Fruit fly (Drosophila melanogaster) whole organism, embryonic: ENCODE data around the gene CG8300.

Source experiments
- Asciz ChIP-seq: fragments of 200-800 bp; sonication (Bioruptor generic); optimal IDR thresholded peaks from 2 replicates; lab custom pipeline; 2017; ENCODE audit warnings: missing biosample characterization, mild to moderate bottlenecking, missing genetic modification characterization, missing genetic modification reagents
- Awh ChIP-seq: fragments of 200-800 bp; sonication (Bioruptor generic); IDR thresholded peaks from 2 replicates; pipeline ENCODE4, ENCODE4 v1.3.6; 2022; ENCODE audit warnings: missing biosample characterization, missing genetic modification characterization
- B-H1 ChIP-seq: fragments of 200-800 bp; sonication (Bioruptor generic); IDR thresholded peaks from 3 replicates; pipeline ENCODE4 v1.3.6; 2022; ENCODE audit warnings: missing biosample characterization, missing genetic modification characterization
- Blimp-1 ChIP-seq: fragments of 200-800 bp; sonication (Bioruptor generic); optimal IDR thresholded peaks from 3 replicates; lab custom pipeline; 2018; ENCODE audit warnings: missing biosample characterization, missing genetic modification characterization, mild to moderate bottlenecking, moderate library complexity, missing genetic modification reagents
- CG11093 ChIP-seq: fragments of 200-800 bp; sonication (Bioruptor generic); IDR thresholded peaks from 3 replicates; pipeline ENCODE4 v1.3.6; 2022; ENCODE audit warnings: missing biosample characterization, missing genetic modification characterization
- CG11504 ChIP-seq: fragments of 200-800 bp; sonication (Bioruptor generic); optimal IDR thresholded peaks from 3 replicates; lab custom pipeline; 2019; ENCODE audit warnings: missing biosample characterization, mild to moderate bottlenecking, missing genetic modification characterization, moderate library complexity
- CG12071 ChIP-seq: fragments of 200-800 bp; sonication (Bioruptor generic); optimal IDR thresholded peaks from 3 replicates; lab custom pipeline; 2018; ENCODE audit warnings: missing biosample characterization, mild to moderate bottlenecking, missing genetic modification characterization
- CG13424 ChIP-seq: fragments of 200-800 bp; sonication (Bioruptor generic); optimal IDR thresholded peaks from 2 replicates; lab custom pipeline; 2019; ENCODE audit warnings: missing biosample characterization, mild to moderate bottlenecking, missing genetic modification characterization, moderate library complexity
- CG14710 ChIP-seq: fragments of 200-800 bp; sonication (Bioruptor generic); optimal IDR thresholded peaks from 3 replicates; lab custom pipeline; 2019; ENCODE audit warnings: missing biosample characterization, mild to moderate bottlenecking, missing genetic modification characterization, moderate library complexity
- CG15269 ChIP-seq: fragments of 200-800 bp; sonication (Bioruptor generic); optimal IDR thresholded peaks from 2 replicates; lab custom pipeline; 2018; ENCODE audit warnings: missing biosample characterization, mild to moderate bottlenecking, missing genetic modification characterization, moderate library complexity
- CG1529 ChIP-seq: fragments of 200-800 bp; sonication (Bioruptor generic); optimal IDR thresholded peaks from 3 replicates; lab custom pipeline; 2018; ENCODE audit warnings: missing biosample characterization, missing genetic modification characterization
- CG15696 ChIP-seq: fragments of 200-800 bp; sonication (Bioruptor generic); optimal IDR thresholded peaks from 2 replicates; lab custom pipeline; 2019; ENCODE audit warnings: missing biosample characterization, mild to moderate bottlenecking, missing genetic modification characterization, moderate library complexity
- CG16863 ChIP-seq: fragments of 200-800 bp; sonication (Bioruptor generic); optimal IDR thresholded peaks from 3 replicates; lab custom pipeline; 2016; ENCODE audit warnings: missing biosample characterization, missing genetic modification characterization
- CG17361 ChIP-seq: fragments of 200-800 bp; sonication (Bioruptor generic); IDR thresholded peaks from 3 replicates; pipeline ENCODE4 v1.3.6; 2022; ENCODE audit warnings: missing biosample characterization, missing genetic modification characterization
- CG17385 ChIP-seq: fragments of 200-800 bp; sonication (Bioruptor generic); optimal IDR thresholded peaks from 3 replicates; lab custom pipeline; 2018; ENCODE audit warnings: missing biosample characterization, mild to moderate bottlenecking, missing genetic modification characterization
- CG30403 ChIP-seq: fragments of 200-800 bp; sonication (Bioruptor generic); optimal IDR thresholded peaks from 3 replicates; lab custom pipeline; 2016; ENCODE audit warnings: missing biosample characterization, missing genetic modification characterization
- CG3065 ChIP-seq: fragments of 200-800 bp; sonication (Bioruptor generic); optimal IDR thresholded peaks from 2 replicates; lab custom pipeline; 2016; ENCODE audit warnings: missing biosample characterization, missing genetic modification characterization
- CG31365 ChIP-seq: fragments of 200-800 bp; sonication (Bioruptor generic); optimal IDR thresholded peaks from 2 replicates; lab custom pipeline; 2018; ENCODE audit warnings: missing biosample characterization, mild to moderate bottlenecking, missing genetic modification characterization
- CG4707 ChIP-seq: fragments of 200-800 bp; sonication (Bioruptor generic); optimal IDR thresholded peaks from 2 replicates; lab custom pipeline; 2018; ENCODE audit warnings: missing biosample characterization, mild to moderate bottlenecking, missing genetic modification characterization, moderate library complexity
- CG5953 ChIP-seq: fragments of 200-800 bp; sonication (Bioruptor generic); IDR thresholded peaks from 2 replicates; pipeline ENCODE4 v1.3.6; 2022; ENCODE audit warnings: missing biosample characterization, missing genetic modification characterization
- CG7357 ChIP-seq: fragments of 200-800 bp; sonication (Bioruptor generic); IDR thresholded peaks from 3 replicates; pipeline ENCODE4 v1.3.6; 2022; ENCODE audit warnings: missing biosample characterization, missing genetic modification characterization
- CG7839 ChIP-seq: fragments of 200-800 bp; sonication (Bioruptor generic); optimal IDR thresholded peaks from 3 replicates; lab custom pipeline; 2018; ENCODE audit warnings: missing biosample characterization, mild to moderate bottlenecking, missing genetic modification characterization, moderate library complexity
- CG8388 ChIP-seq: fragments of 200-800 bp; sonication (Bioruptor generic); optimal IDR thresholded peaks from 2 replicates; lab custom pipeline; 2019; ENCODE audit warnings: missing biosample characterization, mild to moderate bottlenecking, missing genetic modification characterization, moderate library complexity
- GATAe ChIP-seq: fragments of 200-800 bp; sonication (Bioruptor generic); conservative IDR thresholded peaks from 2 replicates; pipeline ENCODE4 v1.3.6; 2022; ENCODE audit warnings: missing biosample characterization, missing genetic modification characterization
- Hr3 ChIP-seq: fragments of 200-800 bp; sonication (Bioruptor generic); optimal IDR thresholded peaks from 3 replicates; lab custom pipeline; 2016; ENCODE audit warnings: missing biosample characterization, missing genetic modification characterization
- Jarid2 ChIP-seq: fragments of 200-800 bp; sonication (Bioruptor generic); optimal IDR thresholded peaks from 3 replicates; lab custom pipeline; 2017; ENCODE audit warnings: mild to moderate bottlenecking, missing biosample characterization, missing genetic modification reagents, missing genetic modification characterization
- Med ChIP-seq: fragments of 200-800 bp; sonication (Bioruptor generic); peaks from one replicate; lab custom pipeline; 2016; ENCODE audit warnings: missing biosample characterization, missing genetic modification characterization, mild to moderate bottlenecking, inconsistent platforms, moderate library complexity
- Mes4 ChIP-seq: fragments of 200-800 bp; sonication (Bioruptor generic); optimal IDR thresholded peaks from 2 replicates; lab custom pipeline; 2016; ENCODE audit warnings: missing biosample characterization, missing genetic modification characterization
- PHDP ChIP-seq: fragments of 200-800 bp; sonication (Bioruptor generic); optimal IDR thresholded peaks from 3 replicates; lab custom pipeline; 2018; ENCODE audit warnings: missing biosample characterization, mild to moderate bottlenecking, missing genetic modification characterization, moderate library complexity
- Six4 ChIP-seq: fragments of 200-800 bp; sonication (Bioruptor generic); optimal IDR thresholded peaks from 2 replicates; lab custom pipeline; 2016; ENCODE audit warnings: missing biosample characterization, missing genetic modification characterization
- Ssrp ChIP-seq: fragments of 200-800 bp; sonication (Bioruptor generic); optimal IDR thresholded peaks from 2 replicates; lab custom pipeline; 2018; ENCODE audit warnings: missing biosample characterization, mild to moderate bottlenecking, missing genetic modification characterization, moderate library complexity
- Taf1 ChIP-seq: fragments of 200-800 bp; sonication (Bioruptor generic); IDR thresholded peaks from 2 replicates; pipeline ENCODE4 v1.3.6; 2022; ENCODE audit warnings: missing biosample characterization, missing genetic modification characterization
- Trl ChIP-seq, 3 experiments: fragments of >200 bp in 2 of 3; fragments of 200-800 bp in 1 of 3; sonication (Bioruptor generic) in 1 of 3; optimal IDR thresholded peaks; 2 replicates in 1 of 3; 3 replicates in 2 of 3; lab custom pipeline; 2016 to 2017; ENCODE audit warnings: missing biosample characterization in 1 of 3, missing genetic modification characterization in 1 of 3
- YL-1 ChIP-seq: fragments of 200-800 bp; sonication (Bioruptor generic); optimal IDR thresholded peaks from 3 replicates; lab custom pipeline; 2017; ENCODE audit warnings: missing biosample characterization, mild to moderate bottlenecking, missing genetic modification characterization
- bcd ChIP-seq: fragments of 200-800 bp; sonication (Bioruptor generic); optimal IDR thresholded peaks from 2 replicates; lab custom pipeline; 2017; ENCODE audit warnings: missing biosample characterization, mild to moderate bottlenecking, missing genetic modification characterization
- bigmax ChIP-seq: fragments of 200-800 bp; sonication (Bioruptor generic); optimal IDR thresholded peaks from 2 replicates; lab custom pipeline; 2018; ENCODE audit warnings: missing biosample characterization, mild to moderate bottlenecking, missing genetic modification characterization
- bsh ChIP-seq, 2 experiments: fragments of 200-800 bp; sonication (Bioruptor generic); optimal IDR thresholded peaks; 2 replicates each; lab custom pipeline; 2017 to 2018; ENCODE audit warnings: mild to moderate bottlenecking in 2 of 2, missing biosample characterization in 2 of 2, missing genetic modification characterization in 2 of 2, moderate library complexity in 1 of 2
- ci ChIP-seq: fragments of 200-800 bp; sonication (Bioruptor generic); IDR thresholded peaks from 3 replicates; pipeline ENCODE4 v1.3.6; 2022; ENCODE audit warnings: missing biosample characterization, missing genetic modification characterization
- cwo ChIP-seq: fragments of 200-800 bp; sonication (Bioruptor generic); optimal IDR thresholded peaks from 3 replicates; lab custom pipeline; 2017; ENCODE audit warnings: missing biosample characterization, missing genetic modification characterization, mild to moderate bottlenecking, moderate library complexity, missing genetic modification reagents
- dmrt11E ChIP-seq: fragments of 200-800 bp; sonication (Bioruptor generic); optimal IDR thresholded peaks from 3 replicates; lab custom pipeline; 2018; ENCODE audit warnings: missing biosample characterization, mild to moderate bottlenecking, missing genetic modification characterization, moderate library complexity
- dpn ChIP-seq, 2 experiments: fragments of 200-800 bp; sonication (Bioruptor generic); optimal IDR thresholded peaks; 3 replicates each; lab custom pipeline; 2016; ENCODE audit warnings: missing biosample characterization in 2 of 2, missing genetic modification characterization in 2 of 2
- fru ChIP-seq: fragments of >200 bp; optimal IDR thresholded peaks from 2 replicates; lab custom pipeline; 2017
- lola ChIP-seq, 3 experiments: fragments of >200 bp in 2 of 3; fragments of 200-800 bp in 1 of 3; sonication (Bioruptor generic) in 1 of 3; optimal IDR thresholded peaks; 2 replicates each; lab custom pipeline; 2017 to 2019; ENCODE audit warnings: missing biosample characterization in 3 of 3, missing genetic modification characterization in 3 of 3, mild to moderate bottlenecking in 1 of 3, moderate library complexity in 1 of 3
- mld ChIP-seq: fragments of 200-800 bp; sonication (Bioruptor generic); IDR thresholded peaks from 3 replicates; pipeline ENCODE4 v1.3.6; 2022; ENCODE audit warnings: missing biosample characterization, missing genetic modification characterization; ENCODE audit not compliant: partially characterized antibody
- oc ChIP-seq: fragments of 200-800 bp; sonication (Bioruptor generic); optimal IDR thresholded peaks from 2 replicates; lab custom pipeline; 2018; ENCODE audit warnings: missing biosample characterization, mild to moderate bottlenecking, missing genetic modification characterization, moderate library complexity
- phol ChIP-seq: fragments of 200-800 bp; sonication (Bioruptor generic); optimal IDR thresholded peaks from 3 replicates; lab custom pipeline; 2018; ENCODE audit warnings: missing biosample characterization, mild to moderate bottlenecking, missing genetic modification characterization, moderate library complexity
- ro ChIP-seq: fragments of 200-800 bp; sonication (Bioruptor generic); IDR thresholded peaks from 2 replicates; pipeline ENCODE4 v1.3.6; 2022; ENCODE audit warnings: missing biosample characterization, missing genetic modification characterization
- vvl ChIP-seq: fragments of 200-800 bp; sonication (Bioruptor generic); IDR thresholded peaks from 2 replicates; pipeline ENCODE4 v1.3.6; 2022; ENCODE audit warnings: missing biosample characterization, missing genetic modification characterization
- zf30C ChIP-seq: fragments of 200-800 bp; sonication (Bioruptor generic); optimal IDR thresholded peaks from 3 replicates; lab custom pipeline; 2018; ENCODE audit warnings: missing biosample characterization, mild to moderate bottlenecking, missing genetic modification characterization

The CG8300 gene

dm6 chrX:7094861-7095260, 9.8 kb upstream of the CG8300 start (continued):
- TF ChIP-seq GATAe (GFP tag; lab: Robert Waterston, UW) (no peak), phol (tag; lab: Kevin White, UChicago) (peak; percentile 74), CG15269 (tag; lab: Kevin White, UChicago) (peak; percentile 50), ci (GFP tag; lab: Robert Waterston, UW) (peak; percentile 74; the same call in 1 of the 3 replicates), fru (lab: Kevin White, UChicago) (no peak), dpn (GFP tag; optimal IDR thresholded peaks at IDR 0.05; lab: Kevin White, UChicago) (peak in 1 of 2 experiments; percentile 55), CG17361 (GFP tag; lab: Robert Waterston, UW) (peak; percentile 21; the same call in 1 of the 3 replicates), CG31365 (tag; lab: Kevin White, UChicago) (no peak), CG13424 (peak; percentile 36), bcd (GFP tag; lab: Kevin White, UChicago) (peak; percentile 6), Six4 (GFP tag; lab: Kevin White, UChicago) (peak; percentile 4), CG3065 (GFP tag; lab: Kevin White, UChicago) (no peak), CG7839 (tag; lab: Kevin White, UChicago) (peak; percentile 49), B-H1 (GFP tag; lab: Robert Waterston, UW) (no peak), Ssrp (tag; lab: Kevin White, UChicago) (peak; percentile 73), zf30C (GFP tag; lab: Kevin White, UChicago) (peak; percentile 52), oc (tag; lab: Kevin White, UChicago) (peak; percentile 45), dmrt11E (peak; percentile 14), CG1529 (peak; percentile 15), CG14710 (peak; percentile 29), CG5953 (GFP tag; lab: Robert Waterston, UW) (0 out of 2 replicates have a peak, but pooled peaks have one; percentile 31), Hr3 (GFP tag; lab: Kevin White, UChicago) (peak; percentile 30), CG7357 (no peak), vvl (GFP tag; lab: Robert Waterston, UW) (0 out of 2 replicates have a peak, but pooled peaks have one; percentile 25), PHDP (peak; percentile 38), CG4707 (GFP tag; lab: Kevin White, UChicago) (peak; percentile 23), bigmax (GFP tag; lab: Kevin White, UChicago) (no peak), Med (GFP tag; lab: Kevin White, UChicago) (peak; percentile 1), Trl (optimal IDR thresholded peaks at IDR 0.05; lab: Kevin White, UChicago) (no peak), Trl (GFP tag; optimal IDR thresholded peaks at IDR 0.05; lab: Kevin White, UChicago) (no peak), CG11093 (GFP tag; lab: Robert Waterston, UW) (no peak), bsh (GFP tag; optimal IDR thresholded peaks at IDR 0.05; lab: Kevin White, UChicago) (peak in 1 of 2 experiments; percentile 71), CG15696 (tag; lab: Kevin White, UChicago) (no peak), CG11504 (peak; percentile 74), CG17385 (peak; percentile 49), lola (GFP tag; optimal IDR thresholded peaks at IDR 0.05; lab: Kevin White, UChicago) (peak in 1 of 3 experiments; percentile 8), cwo (GFP tag; lab: Kevin White, UChicago) (no peak), CG8388 (GFP tag; lab: Kevin White, UChicago) (peak; percentile 66), CG16863 (GFP tag; lab: Kevin White, UChicago) (no peak), Mes4 (GFP tag; lab: Kevin White, UChicago) (no peak), mld (GFP tag; lab: Robert Waterston, UW) (no peak), Taf1 (GFP tag; lab: Robert Waterston, UW) (no peak), Awh (GFP tag; lab: Robert Waterston, UW) (no peak), Jarid2 (GFP tag; lab: Kevin White, UChicago) (no peak), Blimp-1 (GFP tag; lab: Kevin White, UChicago) (peak; percentile 69), CG12071 (GFP tag; lab: Kevin White, UChicago) (no peak), Asciz (GFP tag; lab: Kevin White, UChicago) (peak; percentile 46), YL-1 (GFP tag; lab: Kevin White, UChicago) (no peak), CG30403 (peak; percentile 26), ro (GFP tag; lab: Robert Waterston, UW) (no peak)
